Fruit fly (Drosophila melanogaster) whole organism, embryonic: ENCODE measurements around the gene Dis3l2.

ENCODE experiments used
- Abd-B ChIP-seq: fragments of 200-800 bp; sonication (Bioruptor generic); optimal IDR thresholded peaks from 2 replicates; lab custom pipeline; 2018; ENCODE audit warnings: missing biosample characterization, mild to moderate bottlenecking, missing genetic modification characterization, moderate library complexity
- Bdp1 ChIP-seq: fragments of 200-800 bp; sonication (Bioruptor generic); optimal IDR thresholded peaks from 3 replicates; lab custom pipeline; 2016; ENCODE audit warnings: missing biosample characterization, missing genetic modification characterization
- Bgb ChIP-seq: fragments of 200-800 bp; sonication (Bioruptor generic); IDR thresholded peaks from 2 replicates; pipeline ENCODE4 v1.3.6; 2022; ENCODE audit warnings: missing biosample characterization, missing genetic modification characterization; ENCODE audit not compliant: partially characterized antibody
- CG11398 ChIP-seq: fragments of 200-800 bp; sonication (Bioruptor generic); optimal IDR thresholded peaks from 2 replicates; lab custom pipeline; 2016; ENCODE audit warnings: missing biosample characterization, missing genetic modification characterization
- CG12071 ChIP-seq: fragments of 200-800 bp; sonication (Bioruptor generic); optimal IDR thresholded peaks from 3 replicates; lab custom pipeline; 2018; ENCODE audit warnings: missing biosample characterization, mild to moderate bottlenecking, missing genetic modification characterization
- CG12942 ChIP-seq: fragments of 200-800 bp; sonication (Bioruptor generic); optimal IDR thresholded peaks from 3 replicates; lab custom pipeline; 2016; ENCODE audit warnings: missing biosample characterization, missing genetic modification characterization
- CG14014 ChIP-seq: fragments of 200-800 bp; sonication (Bioruptor generic); IDR thresholded peaks from 2 replicates; pipeline ENCODE4 v1.3.6; 2022; ENCODE audit warnings: missing biosample characterization, missing genetic modification characterization
- CG15269 ChIP-seq: fragments of 200-800 bp; sonication (Bioruptor generic); optimal IDR thresholded peaks from 2 replicates; lab custom pipeline; 2018; ENCODE audit warnings: missing biosample characterization, mild to moderate bottlenecking, missing genetic modification characterization, moderate library complexity
- CG1529 ChIP-seq: fragments of 200-800 bp; sonication (Bioruptor generic); optimal IDR thresholded peaks from 3 replicates; lab custom pipeline; 2018; ENCODE audit warnings: missing biosample characterization, missing genetic modification characterization
- CG1647 ChIP-seq: fragments of 200-800 bp; sonication (Bioruptor generic); optimal IDR thresholded peaks from 3 replicates; lab custom pipeline; 2016; ENCODE audit warnings: missing biosample characterization, missing genetic modification characterization
- CG18011 ChIP-seq: fragments of 200-800 bp; sonication (Bioruptor generic); optimal IDR thresholded peaks from 2 replicates; lab custom pipeline; 2017; ENCODE audit warnings: missing biosample characterization, missing genetic modification characterization, mild to moderate bottlenecking, moderate library complexity, missing genotype
- CG18599 ChIP-seq: fragments of 200-800 bp; sonication (Bioruptor generic); optimal IDR thresholded peaks from 3 replicates; lab custom pipeline; 2017; ENCODE audit warnings: missing biosample characterization, missing genetic modification characterization, mild to moderate bottlenecking, moderate library complexity, missing genetic modification reagents
- CG2202 ChIP-seq: fragments of 200-800 bp; sonication (Bioruptor generic); optimal IDR thresholded peaks from 2 replicates; lab custom pipeline; 2018; ENCODE audit warnings: missing biosample characterization, mild to moderate bottlenecking, missing genetic modification characterization
- CG2889 ChIP-seq: fragments of 200-800 bp; sonication (Bioruptor generic); IDR thresholded peaks from 3 replicates; pipeline ENCODE4 v1.3.6; 2022; ENCODE audit warnings: missing biosample characterization, missing genetic modification characterization
- CG3065 ChIP-seq: fragments of 200-800 bp; sonication (Bioruptor generic); optimal IDR thresholded peaks from 2 replicates; lab custom pipeline; 2016; ENCODE audit warnings: missing biosample characterization, missing genetic modification characterization
- CG3726 ChIP-seq: fragments of 200-800 bp; sonication (Bioruptor generic); IDR thresholded peaks from 3 replicates; pipeline ENCODE4, ENCODE4 v1.3.6; 2022; ENCODE audit warnings: missing biosample characterization, missing genetic modification characterization
- CG42726 ChIP-seq: fragments of 200-800 bp; sonication (Bioruptor generic); IDR thresholded peaks from 2 replicates; pipeline ENCODE4 v1.3.6; 2022; ENCODE audit warnings: missing biosample characterization, missing genetic modification characterization; ENCODE audit not compliant: partially characterized antibody
- CG4282 ChIP-seq: fragments of 200-800 bp; sonication (Bioruptor generic); optimal IDR thresholded peaks from 2 replicates; lab custom pipeline; 2016; ENCODE audit warnings: missing biosample characterization, missing genetic modification characterization
- CG4328 ChIP-seq: fragments of 200-800 bp; sonication (Bioruptor generic); optimal IDR thresholded peaks from 3 replicates; lab custom pipeline; 2017; ENCODE audit warnings: missing biosample characterization, missing genetic modification reagents, missing genetic modification characterization
- CG4854 ChIP-seq: fragments of 200-800 bp; sonication (Bioruptor generic); optimal IDR thresholded peaks from 2 replicates; lab custom pipeline; 2016; ENCODE audit warnings: missing biosample characterization, missing genetic modification characterization, inconsistent platforms
- CG8478 ChIP-seq: fragments of >200 bp; optimal IDR thresholded peaks from 2 replicates; lab custom pipeline; 2018
- CG8765 ChIP-seq: fragments of 200-800 bp; sonication (Bioruptor generic); IDR thresholded peaks from 2 replicates; pipeline ENCODE4 v1.3.6; 2022; ENCODE audit warnings: missing biosample characterization, missing genetic modification characterization
- E2f1 ChIP-seq: fragments of 200-800 bp; sonication (Bioruptor generic); IDR thresholded peaks from 2 replicates; pipeline ENCODE4 v1.3.6; 2022; ENCODE audit warnings: missing biosample characterization, missing genetic modification characterization
- Lhr ChIP-seq: fragments of 200-800 bp; sonication (Bioruptor generic); optimal IDR thresholded peaks from 3 replicates; lab custom pipeline; 2017; ENCODE audit warnings: mild to moderate bottlenecking, missing biosample characterization, missing genetic modification reagents, missing genetic modification characterization
- MTF-1 ChIP-seq: fragments of 200-800 bp; sonication (Bioruptor generic); optimal IDR thresholded peaks from 2 replicates; lab custom pipeline; 2018; ENCODE audit warnings: missing biosample characterization, mild to moderate bottlenecking, missing genetic modification characterization, borderline replicate concordance
- NC2α ChIP-seq: fragments of 200-800 bp; sonication (Bioruptor generic); optimal IDR thresholded peaks from 2 replicates; lab custom pipeline; 2016; ENCODE audit warnings: missing biosample characterization, missing genetic modification characterization
- NfI ChIP-seq: fragments of 200-800 bp; sonication (Bioruptor generic); optimal IDR thresholded peaks from 3 replicates; lab custom pipeline; 2018; ENCODE audit warnings: missing biosample characterization, mild to moderate bottlenecking, missing genetic modification characterization, moderate library complexity
- al ChIP-seq: fragments of 200-800 bp; sonication (Bioruptor generic); IDR thresholded peaks from 2 replicates; pipeline ENCODE4 v1.3.6; 2022; ENCODE audit warnings: missing biosample characterization, missing genetic modification characterization
- amos ChIP-seq: fragments of 200-800 bp; sonication (Bioruptor generic); IDR thresholded peaks from 2 replicates; pipeline ENCODE4 v1.3.6; 2022; ENCODE audit warnings: missing biosample characterization, missing genetic modification characterization; ENCODE audit not compliant: partially characterized antibody
- aop ChIP-seq: fragments of 200-800 bp; sonication (Bioruptor generic); IDR thresholded peaks from 2 replicates; pipeline ENCODE4 v1.3.6; 2022; ENCODE audit warnings: missing biosample characterization, missing genetic modification characterization
- ap ChIP-seq: fragments of 200-800 bp; sonication (Bioruptor generic); IDR thresholded peaks from 2 replicates; pipeline ENCODE4 v1.3.6; 2022; ENCODE audit warnings: missing biosample characterization, missing genetic modification characterization
- ash1 ChIP-seq: fragments of 200-800 bp; sonication (Bioruptor generic); optimal IDR thresholded peaks from 2 replicates; lab custom pipeline; 2018; ENCODE audit warnings: missing biosample characterization, mild to moderate bottlenecking, missing genetic modification characterization
- az2 ChIP-seq: fragments of 200-800 bp; sonication (Bioruptor generic); optimal IDR thresholded peaks from 3 replicates; lab custom pipeline; 2016; ENCODE audit warnings: missing biosample characterization, missing genetic modification characterization
- cas ChIP-seq: fragments of 200-800 bp; sonication (Bioruptor generic); IDR thresholded peaks from 2 replicates; pipeline ENCODE4 v1.3.6; 2022; ENCODE audit warnings: missing biosample characterization, missing genetic modification characterization
- cg ChIP-seq: fragments of 200-800 bp; sonication (Bioruptor generic); optimal IDR thresholded peaks from 3 replicates; lab custom pipeline; 2019; ENCODE audit warnings: missing biosample characterization, mild to moderate bottlenecking, missing genetic modification characterization, moderate library complexity
- dysf ChIP-seq: fragments of 200-800 bp; sonication (Bioruptor generic); IDR thresholded peaks from 3 replicates; pipeline ENCODE4 v1.3.6; 2022; ENCODE audit warnings: missing biosample characterization, missing genetic modification characterization
- eyg ChIP-seq: fragments of 200-800 bp; sonication (Bioruptor generic); optimal IDR thresholded peaks from 3 replicates; lab custom pipeline; 2016; ENCODE audit warnings: missing biosample characterization, missing genetic modification characterization
- her ChIP-seq: fragments of 200-800 bp; sonication (Bioruptor generic); optimal IDR thresholded peaks from 2 replicates; lab custom pipeline; 2016; ENCODE audit warnings: missing biosample characterization, missing genetic modification characterization
- kah ChIP-seq: fragments of 200-800 bp; sonication (Bioruptor generic); optimal IDR thresholded peaks from 2 replicates; lab custom pipeline; 2018; ENCODE audit warnings: missing biosample characterization, mild to moderate bottlenecking, missing genetic modification characterization
- lola ChIP-seq, 3 experiments: fragments of >200 bp in 2 of 3; fragments of 200-800 bp in 1 of 3; sonication (Bioruptor generic) in 1 of 3; optimal IDR thresholded peaks; 2 replicates each; lab custom pipeline; 2017 to 2019; ENCODE audit warnings: missing biosample characterization in 3 of 3, missing genetic modification characterization in 3 of 3, mild to moderate bottlenecking in 1 of 3, moderate library complexity in 1 of 3
- luna ChIP-seq: fragments of 200-800 bp; sonication (Bioruptor generic); optimal IDR thresholded peaks from 2 replicates; lab custom pipeline; 2016; ENCODE audit warnings: missing biosample characterization, missing genetic modification characterization
- nerfin-1 ChIP-seq: fragments of 200-800 bp; sonication (Bioruptor generic); optimal IDR thresholded peaks from 3 replicates; lab custom pipeline; 2019; ENCODE audit warnings: missing biosample characterization, mild to moderate bottlenecking, missing genetic modification characterization, moderate library complexity
- odd ChIP-seq: fragments of 200-800 bp; sonication (Bioruptor generic); optimal IDR thresholded peaks from 2 replicates; lab custom pipeline; 2017; ENCODE audit warnings: missing biosample characterization, mild to moderate bottlenecking, missing genetic modification characterization
- psq ChIP-seq: fragments of 200-800 bp; sonication (Bioruptor generic); optimal IDR thresholded peaks from 2 replicates; lab custom pipeline; 2017; ENCODE audit warnings: missing biosample characterization, missing genetic modification characterization
- shn ChIP-seq: fragments of 200-800 bp; sonication (Bioruptor generic); optimal IDR thresholded peaks from 3 replicates; lab custom pipeline; 2016; ENCODE audit warnings: missing biosample characterization, missing genetic modification characterization
- tio ChIP-seq: fragments of 200-800 bp; sonication (Bioruptor generic); optimal IDR thresholded peaks from 2 replicates; lab custom pipeline; 2017; ENCODE audit warnings: missing biosample characterization, missing genetic modification characterization, inconsistent platforms
- tup ChIP-seq: fragments of 200-800 bp; sonication (Bioruptor generic); optimal IDR thresholded peaks from 2 replicates; lab custom pipeline; 2016; ENCODE audit warnings: missing biosample characterization, mild to moderate bottlenecking, missing genetic modification characterization, moderate library complexity
- vvl ChIP-seq: fragments of 200-800 bp; sonication (Bioruptor generic); IDR thresholded peaks from 2 replicates; pipeline ENCODE4 v1.3.6; 2022; ENCODE audit warnings: missing biosample characterization, missing genetic modification characterization
- zfh2 ChIP-seq: fragments of 200-800 bp; sonication (Bioruptor generic); optimal IDR thresholded peaks from 2 replicates; lab custom pipeline; 2016; ENCODE audit warnings: missing biosample characterization, missing genetic modification characterization

The Dis3l2 gene

dm6 chr3L:257618-258475, 45.3 kb downstream of the Dis3l2 start, which contains the start of the genes DIP2 and wac (continued):
- no peak for TF ChIP-seq CG15269 (tag; lab: Kevin White, UChicago)
- TF ChIP-seq tup (GFP tag; lab: Kevin White, UChicago) = peak; percentile 57
- TF ChIP-seq ap (GFP tag; lab: Robert Waterston, UW) = no peak
- TF ChIP-seq CG3726 (GFP tag; lab: Robert Waterston, UW) = no peak
- no peak for TF ChIP-seq CG2202 (tag; lab: Kevin White, UChicago)
- TF ChIP-seq zfh2 (GFP tag; lab: Kevin White, UChicago) = peak; percentile 93
- TF ChIP-seq dysf (GFP tag; lab: Robert Waterston, UW) = peak; percentile 71
- peak; percentile 61 for TF ChIP-seq NC2α (GFP tag; lab: Kevin White, UChicago)
- TF ChIP-seq eyg (GFP tag; lab: Kevin White, UChicago) = peak; percentile 88
- TF ChIP-seq nerfin-1 = peak; percentile 54
- TF ChIP-seq Bdp1 (GFP tag; lab: Kevin White, UChicago) = peak; percentile 69
- peak; percentile 72 for TF ChIP-seq CG11398
- TF ChIP-seq cas = no peak
- TF ChIP-seq CG4328 (GFP tag; lab: Kevin White, UChicago) = peak; percentile 32
- peak; percentile 82 for TF ChIP-seq CG12942
- peak; percentile 69 for TF ChIP-seq al (GFP tag; lab: Robert Waterston, UW)
- TF ChIP-seq CG4854 (GFP tag; lab: Kevin White, UChicago) = peak; percentile 59
- TF ChIP-seq CG4282 (GFP tag; lab: Kevin White, UChicago) = peak; percentile 86
- peak; percentile 90 for TF ChIP-seq amos
- TF ChIP-seq tio = no peak
- TF ChIP-seq CG2889 (GFP tag; lab: Robert Waterston, UW) = peak; percentile 60; the same call in 2 of the 3 replicates
- TF ChIP-seq ash1 (GFP tag; lab: Kevin White, UChicago) = peak; percentile 27
- TF ChIP-seq CG42726 (GFP tag; lab: Robert Waterston, UW) = peak; percentile 91
- TF ChIP-seq cg (GFP tag; lab: Kevin White, UChicago) = peak; percentile 35
- TF ChIP-seq CG18011 (GFP tag; lab: Kevin White, UChicago) = peak; percentile 71
- peak; percentile 27 for TF ChIP-seq luna (GFP tag; lab: Kevin White, UChicago)
- TF ChIP-seq Lhr (GFP tag; lab: Kevin White, UChicago) = peak; percentile 85
- no peak for TF ChIP-seq CG8478 (lab: Kevin White, UChicago)
- TF ChIP-seq CG1529 (GFP tag; lab: Kevin White, UChicago) = no peak
- 0 out of 2 replicates have a peak, but pooled peaks have one; percentile 12 for TF ChIP-seq CG8765 (GFP tag; lab: Robert Waterston, UW)
- no peak for TF ChIP-seq Abd-B (GFP tag; lab: Kevin White, UChicago)
- TF ChIP-seq CG1647 (GFP tag; lab: Kevin White, UChicago) = peak; percentile 83
- TF ChIP-seq E2f1 (GFP tag; lab: Robert Waterston, UW) = no peak; the same call in none of the 2 replicates
- TF ChIP-seq CG3065 (GFP tag; lab: Kevin White, UChicago) = peak; percentile 64
- TF ChIP-seq aop (GFP tag; lab: Robert Waterston, UW) = no peak
- peak; percentile 39 for TF ChIP-seq MTF-1 (GFP tag; lab: Kevin White, UChicago)
- peak; percentile 51 for TF ChIP-seq odd (GFP tag; lab: Kevin White, UChicago)
- peak; percentile 90 for TF ChIP-seq shn (GFP tag; lab: Kevin White, UChicago)
- TF ChIP-seq vvl (GFP tag; lab: Robert Waterston, UW) = peak; percentile 89
- TF ChIP-seq CG14014 (GFP tag; lab: Robert Waterston, UW) = peak; percentile 71
- peak; percentile 79 for TF ChIP-seq az2
- TF ChIP-seq kah = no peak
- peak; percentile 70 for TF ChIP-seq NfI
- no peak for TF ChIP-seq CG12071 (GFP tag; lab: Kevin White, UChicago)
- TF ChIP-seq CG18599 (GFP tag; lab: Kevin White, UChicago) = no peak
- TF ChIP-seq psq = peak; percentile 28
- peak; percentile 86 for TF ChIP-seq her (GFP tag; lab: Kevin White, UChicago)
- peak; percentile 91 for TF ChIP-seq Bgb
- peak in 1 of 3 experiments; percentile 54 for TF ChIP-seq lola (GFP tag; optimal IDR thresholded peaks at IDR 0.05; lab: Kevin White, UChicago)
